ENCODE assay signal across 6 fruit fly cellular contexts in the genomic region with DNA sequence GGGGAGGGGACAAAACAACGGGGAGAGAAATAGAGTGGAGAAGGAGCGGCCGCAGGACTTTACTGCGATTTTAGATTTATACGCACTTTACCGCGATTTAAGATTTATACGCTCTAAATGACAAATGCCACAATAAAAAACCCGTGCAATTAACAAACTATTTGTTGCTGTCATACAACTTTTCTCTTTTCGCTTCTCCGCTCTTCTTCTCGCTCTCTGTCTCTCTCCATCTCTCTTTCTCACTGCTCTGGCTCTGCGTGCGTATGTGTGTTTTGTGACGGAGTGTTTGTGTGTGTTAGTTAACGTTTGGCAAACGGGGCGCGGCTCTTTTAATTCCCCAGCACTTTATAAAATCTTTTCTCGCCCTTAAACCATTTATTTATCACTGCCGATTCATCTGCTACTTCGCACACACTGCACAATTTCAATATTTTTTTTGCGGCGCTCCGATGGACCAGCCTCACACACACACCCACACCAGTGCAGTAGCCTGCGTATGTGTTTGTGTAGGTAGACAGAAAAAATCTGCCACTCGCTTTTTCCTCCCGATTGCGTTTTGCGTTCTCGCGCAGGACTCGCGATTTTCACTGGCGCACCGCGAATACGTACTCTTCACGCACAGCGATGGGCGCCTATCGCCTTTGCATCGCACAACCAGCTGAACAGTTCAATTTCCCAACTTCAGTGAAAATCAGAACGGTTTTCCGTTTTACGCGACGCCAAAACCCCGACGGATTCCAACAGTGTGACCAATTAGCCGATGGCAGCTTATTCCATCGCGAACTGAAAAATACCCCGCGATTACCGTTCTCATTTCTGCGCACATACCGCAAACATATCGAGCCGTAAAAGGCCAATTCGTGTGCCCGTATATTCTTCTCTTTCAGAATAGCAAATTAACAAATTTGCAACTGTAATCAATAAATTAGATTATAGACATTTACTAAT.
TF ChIP-seq lines count a peak whose summit lies in the region.

msn (minus strand) TSS at position 747 of the 948 bp plus-strand sequence.

- no peak for TF ChIP-seq CTCF in whole organism, embryonic (GFP tag; optimal IDR thresholded peaks at IDR 0.05; lab: Kevin White, UChicago)

TF ChIP-seq in whole organism, 6 proteins besides CTCF, POLR2A, EP300 and RAD21:
- no peak for TF ChIP-seq Dll (optimal IDR thresholded peaks at IDR 0.05; lab: Kevin White, UChicago)
- peak; percentile 7 for TF ChIP-seq CG8478 (optimal IDR thresholded peaks at IDR 0.05; lab: Kevin White, UChicago)
- no peak for TF ChIP-seq pan (optimal IDR thresholded peaks at IDR 0.05; lab: Kevin White, UChicago)
- no peak for TF ChIP-seq psq (optimal IDR thresholded peaks at IDR 0.05; lab: Kevin White, UChicago)
- no peak for TF ChIP-seq EcR (GFP tag; optimal IDR thresholded peaks at IDR 0.05; lab: Kevin White, UChicago)
- no peak for TF ChIP-seq usp (GFP tag; optimal IDR thresholded peaks at IDR 0.05; lab: Kevin White, UChicago)

TF ChIP-seq in whole organism, adult, 20 proteins besides CTCF, POLR2A, EP300 and RAD21 (continues in another document):
- TF ChIP-seq cnc (optimal IDR thresholded peaks at IDR 0.05; lab: Kevin White, UChicago), result no peak
- TF ChIP-seq kay (GFP tag; lab: Kevin White, UChicago; ENCODE audit: borderline replicate concordance), result no peak
- no peak for TF ChIP-seq CG5204 (GFP tag; optimal IDR thresholded peaks at IDR 0.05; lab: Kevin White, UChicago)
- no peak for TF ChIP-seq Hr96 (GFP tag; optimal IDR thresholded peaks at IDR 0.05; lab: Kevin White, UChicago)
- TF ChIP-seq cic (GFP tag; optimal IDR thresholded peaks at IDR 0.05; lab: Kevin White, UChicago), result peak; percentile 58
- no peak for TF ChIP-seq ovo (GFP tag; optimal IDR thresholded peaks at IDR 0.05; lab: Kevin White, UChicago)
- peak; percentile 5 for TF ChIP-seq CG7101 (tag; optimal IDR thresholded peaks at IDR 0.05; lab: Kevin White, UChicago)
- TF ChIP-seq Clk (GFP tag; optimal IDR thresholded peaks at IDR 0.05; lab: Kevin White, UChicago), result no peak
- peak; percentile 55 for TF ChIP-seq CG1620 (GFP tag; optimal IDR thresholded peaks at IDR 0.05; lab: Kevin White, UChicago)
- TF ChIP-seq Mnt (GFP tag; optimal IDR thresholded peaks at IDR 0.05; lab: Kevin White, UChicago), result peak; percentile 56
- TF ChIP-seq CG7045 (GFP tag; optimal IDR thresholded peaks at IDR 0.05; lab: Kevin White, UChicago), result no peak
- peak; percentile 65 for TF ChIP-seq bab1 (GFP tag; optimal IDR thresholded peaks at IDR 0.05; lab: Kevin White, UChicago)
- peak; percentile 27 for TF ChIP-seq CG12768 (GFP tag; optimal IDR thresholded peaks at IDR 0.05; lab: Kevin White, UChicago)
- TF ChIP-seq pad (GFP tag; optimal IDR thresholded peaks at IDR 0.05; lab: Kevin White, UChicago), result no peak
- no peak for TF ChIP-seq CG33017 (tag; optimal IDR thresholded peaks at IDR 0.05; lab: Kevin White, UChicago)

TF ChIP-seq in whole organism, embryonic, 481 proteins besides CTCF, POLR2A, EP300 and RAD21 (continues in another document):
- TF ChIP-seq chinmo (GFP tag; IDR thresholded peaks at IDR 0.05; lab: Robert Waterston, UW; ENCODE audit: partially characterized antibody) (0 out of 4 replicates have a peak, but pooled peaks have one; percentile 52), grn (GFP tag; optimal IDR thresholded peaks at IDR 0.05; lab: Kevin White, UChicago) (no peak), NK7.1 (GFP tag; optimal IDR thresholded peaks at IDR 0.05; lab: Kevin White, UChicago) (no peak), CG16779 (GFP tag; IDR thresholded peaks at IDR 0.05; lab: Robert Waterston, UW) (no peak), HLH4C (GFP tag; IDR thresholded peaks at IDR 0.05; lab: Robert Waterston, UW; ENCODE audit: partially characterized antibody) (peak; percentile 53; the same call in 2 of the 3 replicates), nau (GFP tag; optimal IDR thresholded peaks at IDR 0.05; lab: Kevin White, UChicago) (peak; percentile 49), Adf1 (GFP tag; IDR thresholded peaks at IDR 0.05; lab: Robert Waterston, UW) (peak; percentile 66), CG9727 (GFP tag; optimal IDR thresholded peaks at IDR 0.05; lab: Kevin White, UChicago) (no peak), CG1792 (GFP tag; optimal IDR thresholded peaks at IDR 0.05; lab: Kevin White, UChicago) (peak; percentile 29), CG17802 (tag; optimal IDR thresholded peaks at IDR 0.05; lab: Kevin White, UChicago) (peak; percentile 23), MESR4 (GFP tag; optimal IDR thresholded peaks at IDR 0.05; lab: Kevin White, UChicago) (peak; percentile 92), PHDP (tag; optimal IDR thresholded peaks at IDR 0.05; lab: Kevin White, UChicago) (peak; percentile 20), CG2120 (GFP tag; optimal IDR thresholded peaks at IDR 0.05; lab: Kevin White, UChicago) (peak; percentile 14), cwo (GFP tag; optimal IDR thresholded peaks at IDR 0.05; lab: Kevin White, UChicago) (no peak)

TF ChIP-seq in whole organism, prepupa, 60 proteins besides CTCF, POLR2A, EP300 and RAD21 (continues in another document):
- TF ChIP-seq net (GFP tag; optimal IDR thresholded peaks at IDR 0.05; lab: Kevin White, UChicago) (peak; percentile 14), dsx (GFP tag; optimal IDR thresholded peaks at IDR 0.05; lab: Kevin White, UChicago; ENCODE audit: poor library complexity, severe bottlenecking) (peak; percentile 20), CG6854 (GFP tag; optimal IDR thresholded peaks at IDR 0.05; lab: Kevin White, UChicago) (peak; percentile 86), CG32006 (GFP tag; optimal IDR thresholded peaks at IDR 0.05; lab: Kevin White, UChicago) (no peak), CG6163 (GFP tag; IDR thresholded peaks at IDR 0.05; lab: Robert Waterston, UW) (peak; percentile 44), CG11902 (GFP tag; optimal IDR thresholded peaks at IDR 0.05; lab: Kevin White, UChicago) (no peak), esn (GFP tag; optimal IDR thresholded peaks at IDR 0.05; lab: Kevin White, UChicago) (peak; percentile 24), topi (GFP tag; optimal IDR thresholded peaks at IDR 0.05; lab: Kevin White, UChicago) (peak; percentile 1), Sox14 (GFP tag; optimal IDR thresholded peaks at IDR 0.05; lab: Kevin White, UChicago) (peak; percentile 38), CG34406 (GFP tag; optimal IDR thresholded peaks at IDR 0.05; lab: Kevin White, UChicago) (no peak), svp (GFP tag; lab: Kevin White, UChicago) (peak; percentile 78), CG3919 (GFP tag; optimal IDR thresholded peaks at IDR 0.05; lab: Kevin White, UChicago) (peak; percentile 36), ss (GFP tag; optimal IDR thresholded peaks at IDR 0.05; lab: Kevin White, UChicago) (peak; percentile 51 to 65), CG16779 (tag; optimal IDR thresholded peaks at IDR 0.05; lab: Kevin White, UChicago) (peak; percentile 43), Smox (GFP tag; optimal IDR thresholded peaks at IDR 0.05; lab: Kevin White, UChicago) (no peak), Eip93F (GFP tag; optimal IDR thresholded peaks at IDR 0.05; lab: Kevin White, UChicago) (no peak)

TF ChIP-seq in whole organism, pupa, 21 proteins besides CTCF, POLR2A, EP300 and RAD21 (continues in another document):
- no peak for TF ChIP-seq CG13204 (GFP tag; optimal IDR thresholded peaks at IDR 0.05; lab: Kevin White, UChicago)
- 0 out of 2 replicates have a peak, but pooled peaks have one; percentile 14 for TF ChIP-seq Ets98B (GFP tag; IDR thresholded peaks at IDR 0.05; lab: Robert Waterston, UW)
- TF ChIP-seq Pif1A (GFP tag; optimal IDR thresholded peaks at IDR 0.05; lab: Kevin White, UChicago), result no peak
- TF ChIP-seq EcR (GFP tag; optimal IDR thresholded peaks at IDR 0.05; lab: Kevin White, UChicago), result peak; percentile 51
- TF ChIP-seq CG15710 (tag; optimal IDR thresholded peaks at IDR 0.05; lab: Kevin White, UChicago), result no peak
- TF ChIP-seq CG34367 (tag; optimal IDR thresholded peaks at IDR 0.05; lab: Kevin White, UChicago), result no peak
- no peak for TF ChIP-seq D1 (tag; optimal IDR thresholded peaks at IDR 0.05; lab: Kevin White, UChicago)
- TF ChIP-seq CG9948 (tag; optimal IDR thresholded peaks at IDR 0.05; lab: Kevin White, UChicago), result no peak
- no peak for TF ChIP-seq CG17806 (tag; optimal IDR thresholded peaks at IDR 0.05; lab: Kevin White, UChicago)
- no peak for TF ChIP-seq gl (tag; optimal IDR thresholded peaks at IDR 0.05; lab: Kevin White, UChicago)
- TF ChIP-seq CG14655 (GFP tag; optimal IDR thresholded peaks at IDR 0.05; lab: Kevin White, UChicago), result no peak
- TF ChIP-seq Snoo (tag; optimal IDR thresholded peaks at IDR 0.05; lab: Kevin White, UChicago), result peak; percentile 2
- TF ChIP-seq CG12605 (GFP tag; IDR thresholded peaks at IDR 0.05; lab: Robert Waterston, UW), result 0 out of 2 replicates have a peak, but pooled peaks have one; percentile 31
- TF ChIP-seq CG10348 (GFP tag; IDR thresholded peaks at IDR 0.05; lab: Robert Waterston, UW), result no peak
- no peak for TF ChIP-seq CG32121 (GFP tag; IDR thresholded peaks at IDR 0.05; lab: Robert Waterston, UW)
- TF ChIP-seq CG8301 (tag; optimal IDR thresholded peaks at IDR 0.05; lab: Kevin White, UChicago), result no peak
- no peak for TF ChIP-seq fd96Ca (GFP tag; IDR thresholded peaks at IDR 0.05; lab: Robert Waterston, UW)

TF ChIP-seq in whole organism, wandering third instar larva, 38 proteins besides CTCF, POLR2A, EP300 and RAD21 (continues in another document):
- TF ChIP-seq h (GFP tag; optimal IDR thresholded peaks at IDR 0.05; lab: Kevin White, UChicago) (peak; percentile 42), Hr83 (GFP tag; optimal IDR thresholded peaks at IDR 0.05; lab: Kevin White, UChicago; ENCODE audit: poor library complexity, severe bottlenecking) (no peak), GATAd (GFP tag; optimal IDR thresholded peaks at IDR 0.05; lab: Kevin White, UChicago) (no peak), Dif (GFP tag; optimal IDR thresholded peaks at IDR 0.05; lab: Kevin White, UChicago; ENCODE audit: partially characterized antibody) (peak; percentile 76), Hnf4 (GFP tag; optimal IDR thresholded peaks at IDR 0.05; lab: Kevin White, UChicago) (no peak), tai (GFP tag; optimal IDR thresholded peaks at IDR 0.05; lab: Kevin White, UChicago) (peak; percentile 17), OdsH (GFP tag; optimal IDR thresholded peaks at IDR 0.05; lab: Kevin White, UChicago) (no peak), br (GFP tag; optimal IDR thresholded peaks at IDR 0.05; lab: Kevin White, UChicago) (no peak), N (GFP tag; optimal IDR thresholded peaks at IDR 0.05; lab: Kevin White, UChicago) (peak; percentile 71), dmrt93B (GFP tag; optimal IDR thresholded peaks at IDR 0.05; lab: Kevin White, UChicago) (no peak), Jra (GFP tag; optimal IDR thresholded peaks at IDR 0.05; lab: Kevin White, UChicago) (peak; percentile 27), Vsx2 (GFP tag; optimal IDR thresholded peaks at IDR 0.05; lab: Kevin White, UChicago; ENCODE audit: partially characterized antibody) (no peak), usp (GFP tag; optimal IDR thresholded peaks at IDR 0.05; lab: Kevin White, UChicago) (no peak), Sp1 (GFP tag; optimal IDR thresholded peaks at IDR 0.05; lab: Kevin White, UChicago) (peak; percentile 69), Mio (GFP tag; optimal IDR thresholded peaks at IDR 0.05; lab: Kevin White, UChicago) (no peak), sage (GFP tag; optimal IDR thresholded peaks at IDR 0.05; lab: Kevin White, UChicago) (no peak), Hr78 (GFP tag; optimal IDR thresholded peaks at IDR 0.05; lab: Kevin White, UChicago) (no peak), psq (GFP tag; optimal IDR thresholded peaks at IDR 0.05; lab: Kevin White, UChicago) (peak; percentile 59)
